Fruit fly (Drosophila melanogaster) whole organism, wandering third instar larva: ENCODE measurements around the gene CG18764.

Experiments used
- Rel ChIP-seq, 2 experiments: fragments of 200-800 bp; sonication (Bioruptor generic) in 1 of 2; optimal IDR thresholded peaks; 2 replicates in 1 of 2; 3 replicates in 1 of 2; lab custom pipeline; 2016 to 2019; ENCODE audit warnings: mild to moderate bottlenecking in 2 of 2, missing biosample characterization in 2 of 2, missing genetic modification characterization in 2 of 2, moderate library complexity in 1 of 2
- br ChIP-seq: fragments of 200-800 bp; sonication (Bioruptor generic); optimal IDR thresholded peaks from 2 replicates; lab custom pipeline; 2016; ENCODE audit warnings: missing biosample characterization, missing genetic modification characterization
- psq ChIP-seq: fragments of 200-800 bp; sonication (Bioruptor generic); optimal IDR thresholded peaks from 3 replicates; lab custom pipeline; 2017; ENCODE audit warnings: missing biosample characterization, mild to moderate bottlenecking, missing genetic modification characterization, moderate library complexity

- no peak for TF ChIP-seq Rel (GFP tag; optimal IDR thresholded peaks at IDR 0.05; lab: Kevin White, UChicago)
- no peak for TF ChIP-seq Rel (tag; optimal IDR thresholded peaks at IDR 0.05; lab: Kevin White, UChicago)
- TF ChIP-seq br (GFP tag; lab: Kevin White, UChicago) = no peak
- TF ChIP-seq psq = no peak
Observed at dm6 chr3R:11589764-11590358, 36.8 kb upstream of the CG18764 start, which contains the start of gene CG6791.
